Worm (Caenorhabditis elegans): Measurements from ENCODE around the gene cyp-13A12.

- TF ChIP-seq snpc-4 (tag; optimal IDR thresholded peaks at IDR 0.05) (no peak), nhr-77 (tag; optimal IDR thresholded peaks at IDR 0.05) (peak; percentile 87), ceh-28 (tag; optimal IDR thresholded peaks at IDR 0.05) (peak; percentile 14), aha-1 (tag) (peak; percentile 100), ceh-32 (tag; optimal IDR thresholded peaks at IDR 0.05; ENCODE audit: poor library complexity) (no peak), unc-62 (GFP tag; optimal IDR thresholded peaks at IDR 0.05 in 1 of 2) (peak in 1 of 2 experiments; percentile 99), unc-62 (tag; optimal IDR thresholded peaks at IDR 0.05) (no peak), pqm-1 (tag; optimal IDR thresholded peaks at IDR 0.05) (no peak), daf-8 (GFP tag; IDR thresholded peaks at IDR 0.05) (0 out of 2 replicates have a peak, but pooled peaks have one; percentile 55)
These were observed 43.8 kb downstream of the cyp-13A12 start for ce11 chrIII:13067884-13068767.

Data from whole organism, L4 larva.